Worm (Caenorhabditis elegans): ENCODE measurements around the gene F17C11.12.

DNA sequence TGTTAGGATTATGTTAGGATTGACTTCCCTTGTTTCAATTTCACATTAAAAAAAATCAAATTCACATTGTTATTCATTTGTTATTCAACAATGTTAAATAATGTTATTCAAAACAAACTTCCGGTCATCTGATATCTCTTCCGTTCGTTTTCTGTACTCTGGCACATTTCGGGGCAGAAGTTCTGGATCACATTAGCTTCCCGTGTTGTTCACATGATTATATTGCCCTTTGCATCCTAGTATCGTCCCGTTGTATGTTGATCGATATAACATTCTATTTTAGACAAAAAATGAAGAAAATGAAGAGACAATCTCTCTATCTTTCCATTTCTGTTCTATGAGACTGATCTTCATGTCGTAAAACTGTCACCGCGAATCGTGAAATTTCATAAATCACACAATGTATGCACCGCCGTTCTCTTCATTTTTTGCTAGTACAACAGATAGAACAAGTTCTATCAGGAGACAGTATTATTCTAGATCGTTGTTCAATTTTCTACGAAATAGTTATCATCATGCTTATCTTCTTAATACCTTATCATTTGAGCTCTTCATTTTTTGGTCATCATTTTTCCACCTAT, 3.4 kb upstream of the F17C11.12 start:
- TF ChIP-seq Y5F2A.4 (GFP tag; optimal IDR thresholded peaks at IDR 0.05) = no peak
- no peak for TF ChIP-seq ces-1 (GFP tag; optimal IDR thresholded peaks at IDR 0.05)
- no peak for TF ChIP-seq nhr-11 (tag; optimal IDR thresholded peaks at IDR 0.05)

All from whole organism, L4 larva.